Worm (Caenorhabditis elegans) whole organism, L2 larva: ENCODE results near the gene hira-1.

Experiments
- nhr-21 ChIP-seq: fragments of 150-350 bp; optimal IDR thresholded peaks from 2 replicates; lab custom pipeline; 2014; ENCODE audit warnings: missing biosample characterization, missing genetic modification characterization
- snpc-4 ChIP-seq: fragments of 150-350 bp; optimal IDR thresholded peaks from 2 replicates; lab custom pipeline; 2014; ENCODE audit warnings: missing biosample characterization, missing genetic modification characterization

DNA sequence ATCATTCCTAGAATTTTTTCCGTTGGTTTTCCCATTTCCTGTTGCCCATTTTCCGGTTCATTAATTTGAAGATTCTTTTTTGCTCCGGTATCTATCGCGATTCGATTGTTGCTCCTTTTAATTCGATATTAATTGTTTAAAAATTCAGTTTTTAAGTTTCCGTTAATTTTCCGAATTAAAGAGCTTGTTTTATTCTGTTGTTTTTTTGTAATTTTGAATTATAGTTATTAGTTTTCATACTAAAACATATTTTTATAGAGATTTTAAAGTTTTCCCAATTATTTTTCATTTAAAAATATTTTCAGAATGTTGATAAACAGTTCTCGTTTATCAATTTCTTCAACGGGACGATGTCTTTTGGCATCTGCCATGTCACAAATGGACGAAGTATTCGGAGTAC, 43.4 kb downstream of the hira-1 start, which contains the start of gene mrps-26:
- TF ChIP-seq nhr-21 (tag; lab: Kevin White, UChicago) (no peak), snpc-4 (tag; lab: Kevin White, UChicago) (no peak)
